Worm (Caenorhabditis elegans) whole organism, early embryonic: ENCODE measurements around the gene C43D7.8.

ENCODE experiments used
- F13C5.2 ChIP-seq: sonication (generic microtip); optimal IDR thresholded peaks from 2 replicates; lab custom pipeline; 2017; ENCODE audit warnings: mild to moderate bottlenecking, missing genetic modification characterization, inconsistent platforms, missing compliant biosample characterization
- aly-1 ChIP-seq: sonication (generic microtip); optimal IDR thresholded peaks from 2 replicates; lab custom pipeline; 2016; ENCODE audit warnings: missing genetic modification characterization, missing compliant biosample characterization
- ama-1 ChIP-seq: fragments of 150-350 bp; optimal IDR thresholded peaks from 2 replicates; lab custom pipeline; 2014
- ceh-13 ChIP-seq: fragments of 200-800 bp; sonication (Bioruptor generic); optimal IDR thresholded peaks from 2 replicates; lab custom pipeline; 2018; ENCODE audit warnings: mild to moderate bottlenecking, missing genetic modification characterization, missing compliant biosample characterization
- ceh-36 ChIP-seq: sonication (generic microtip); optimal IDR thresholded peaks from 2 replicates; lab custom pipeline; 2016; ENCODE audit warnings: missing genetic modification characterization, inconsistent platforms, missing compliant biosample characterization
- ets-7 ChIP-seq: sonication (generic microtip); optimal IDR thresholded peaks from 2 replicates; lab custom pipeline; 2016; ENCODE audit warnings: missing genotype, missing genetic modification characterization, missing compliant biosample characterization
- flt-1 ChIP-seq: fragments of 200-800 bp; sonication (Bioruptor generic); IDR thresholded peaks from 2 replicates; pipeline ENCODE4 v1.3.6; 2022; ENCODE audit warnings: missing genetic modification characterization, missing compliant biosample characterization
- pes-1 ChIP-seq: fragments of 200-800 bp; sonication (Bioruptor generic); IDR thresholded peaks from 2 replicates; pipeline ENCODE4 v1.3.6; 2022; ENCODE audit warnings: missing genetic modification reagents, missing genetic modification characterization, missing compliant biosample characterization
- scrt-1 ChIP-seq: fragments of 200-800 bp; sonication (Bioruptor generic); IDR thresholded peaks from 2 replicates; pipeline ENCODE4 v1.3.6; 2022; ENCODE audit warnings: missing genetic modification characterization, missing compliant biosample characterization
- sea-1 ChIP-seq: fragments of 200-800 bp; sonication (Bioruptor generic); conservative IDR thresholded peaks from 2 replicates; pipeline ENCODE4 v1.3.6; 2022; ENCODE audit warnings: missing genetic modification characterization, missing compliant biosample characterization
- tbx-11 ChIP-seq: fragments of 200-800 bp; sonication (Bioruptor generic); IDR thresholded peaks from 2 replicates; pipeline ENCODE4 v1.3.6; 2022; ENCODE audit warnings: missing genetic modification characterization, missing compliant biosample characterization
- tra-4 ChIP-seq: sonication (generic microtip); optimal IDR thresholded peaks from 2 replicates; lab custom pipeline; 2017; ENCODE audit warnings: missing genetic modification characterization, missing compliant biosample characterization

DNA sequence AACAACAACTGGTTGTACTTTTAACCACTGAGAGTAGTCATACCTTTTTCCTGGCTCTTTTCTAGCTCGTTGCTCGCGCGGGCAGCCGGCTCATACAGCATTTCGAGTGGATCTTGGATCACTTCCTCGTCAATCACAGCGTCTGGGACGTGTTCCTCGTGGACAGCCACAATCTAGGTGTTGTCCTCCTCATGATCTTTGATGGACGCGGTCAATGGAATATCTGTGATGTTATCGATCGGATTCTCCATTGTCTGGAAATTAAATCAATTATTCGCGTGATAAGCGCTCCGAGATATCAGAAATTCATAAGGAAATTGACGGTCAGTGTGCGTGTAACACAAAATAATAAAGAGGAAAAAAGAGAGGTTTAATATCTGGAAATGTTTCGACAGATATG is 31.4 kb downstream of the C43D7.8 start, which contains the start of gene F21D9.8:
- no peak for TF ChIP-seq pes-1 (GFP tag; lab: Robert Waterston, UW)
- no peak for TF ChIP-seq flt-1 (GFP tag; lab: Robert Waterston, UW)
- no peak for TF ChIP-seq aly-1
- no peak for TF ChIP-seq ceh-13
- TF ChIP-seq sea-1 (GFP tag; lab: Robert Waterston, UW) = no peak
- TF ChIP-seq tra-4 (tag; lab: Kevin White, UChicago) = no peak
- TF ChIP-seq ama-1 (lab: Kevin White, UChicago) = no peak
- no peak for TF ChIP-seq tbx-11
- TF ChIP-seq ceh-36 (tag; lab: Kevin White, UChicago) = no peak
- TF ChIP-seq scrt-1 (GFP tag; lab: Robert Waterston, UW) = no peak
- no peak for TF ChIP-seq F13C5.2 (tag; lab: Kevin White, UChicago)
- no peak for TF ChIP-seq ets-7
